Worm (Caenorhabditis elegans) whole organism, mixed stage, embryonic: ENCODE measurements around the gene F44E7.3.
A peak's percentile ranks its signal among the peaks of the same experiment; 100 is the strongest.

ENCODE experiments used
- M03D4.4 ChIP-seq: sonication (generic microtip); optimal IDR thresholded peaks from 2 replicates; lab custom pipeline; 2017; ENCODE audit warnings: mild to moderate bottlenecking, missing genetic modification characterization, missing compliant biosample characterization
- bed-3 ChIP-seq: fragments of 200-800 bp; sonication (Bioruptor generic); optimal IDR thresholded peaks from 3 replicates; lab custom pipeline; 2018; ENCODE audit warnings: mild to moderate bottlenecking, missing genetic modification characterization, moderate library complexity, missing compliant biosample characterization
- ceh-39 ChIP-seq: fragments of 150-350 bp; optimal IDR thresholded peaks from 2 replicates; lab custom pipeline; 2014; ENCODE audit warnings: missing biosample characterization, missing genetic modification characterization
- ceh-43 ChIP-seq: fragments of 200-800 bp; sonication (Bioruptor generic); optimal IDR thresholded peaks from 2 replicates; lab custom pipeline; 2018; ENCODE audit warnings: mild to moderate bottlenecking, missing genetic modification characterization, moderate library complexity, missing compliant biosample characterization
- ceh-83 ChIP-seq: fragments of 200-800 bp; sonication (Bioruptor generic); optimal IDR thresholded peaks from 2 replicates; lab custom pipeline; 2018; ENCODE audit warnings: mild to moderate bottlenecking, missing genetic modification characterization, missing compliant biosample characterization
- ces-1 ChIP-seq: fragments of 150-350 bp; optimal IDR thresholded peaks from 2 replicates; lab custom pipeline; 2014; ENCODE audit warnings: missing biosample characterization, missing genetic modification reagents, missing genetic modification characterization
- cnd-1 ChIP-seq: fragments of 200-800 bp; sonication (Bioruptor generic); optimal IDR thresholded peaks from 2 replicates; lab custom pipeline; 2018; ENCODE audit warnings: mild to moderate bottlenecking, missing genetic modification characterization, missing compliant biosample characterization
- drap-1 ChIP-seq: fragments of 200-800 bp; sonication (Bioruptor generic); optimal IDR thresholded peaks from 3 replicates; lab custom pipeline; 2018; ENCODE audit warnings: mild to moderate bottlenecking, missing genetic modification characterization, missing compliant biosample characterization
- elt-1 ChIP-seq: sonication (generic microtip); optimal IDR thresholded peaks from 2 replicates; lab custom pipeline; 2017; ENCODE audit warnings: missing genetic modification characterization, mild to moderate bottlenecking, missing compliant biosample characterization, antibody characterized with exemption, moderate library complexity, borderline replicate concordance; ENCODE audit not compliant: insufficient read depth
- elt-3 ChIP-seq: fragments of 150-350 bp; optimal IDR thresholded peaks from 2 replicates; lab custom pipeline; 2014; ENCODE audit warnings: missing biosample characterization, missing genetic modification characterization
- flh-1 ChIP-seq: fragments of 200-800 bp; sonication (Bioruptor generic); optimal IDR thresholded peaks from 2 replicates; lab custom pipeline; 2018; ENCODE audit warnings: mild to moderate bottlenecking, missing genetic modification characterization, moderate library complexity, missing compliant biosample characterization
- hlh-1 ChIP-seq: fragments of 150-350 bp; optimal IDR thresholded peaks from 2 replicates; lab custom pipeline; 2014; ENCODE audit warnings: missing biosample characterization, missing genetic modification reagents, missing genetic modification characterization
- lin-13 ChIP-seq: fragments of 150-350 bp; optimal IDR thresholded peaks from 2 replicates; lab custom pipeline; 2014; ENCODE audit warnings: missing biosample characterization, missing genetic modification characterization
- lin-32 ChIP-seq: fragments of 200-800 bp; sonication (Bioruptor generic); optimal IDR thresholded peaks from 2 replicates; lab custom pipeline; 2018; ENCODE audit warnings: mild to moderate bottlenecking, missing genetic modification characterization, missing compliant biosample characterization
- lsy-2 ChIP-seq: fragments of 150-350 bp; optimal IDR thresholded peaks from 2 replicates; lab custom pipeline; 2014; ENCODE audit warnings: missing biosample characterization, missing genetic modification characterization
- mab-5 ChIP-seq: fragments of 150-350 bp; optimal IDR thresholded peaks from 2 replicates; lab custom pipeline; 2014; ENCODE audit warnings: missing biosample characterization, missing genetic modification characterization
- mep-1 ChIP-seq: fragments of 150-350 bp; optimal IDR thresholded peaks from 2 replicates; lab custom pipeline; 2017; ENCODE audit warnings: missing biosample characterization, missing genetic modification reagents, missing genetic modification characterization, inconsistent platforms
- mls-2 ChIP-seq: sonication (generic microtip); optimal IDR thresholded peaks from 2 replicates; lab custom pipeline; 2016; ENCODE audit warnings: mild to moderate bottlenecking, missing genetic modification characterization, moderate library complexity, missing compliant biosample characterization
- nhr-12 ChIP-seq: fragments of 150-350 bp; optimal IDR thresholded peaks from 2 replicates; lab custom pipeline; 2014; ENCODE audit warnings: missing biosample characterization, missing genetic modification characterization
- nhr-2 ChIP-seq: fragments of 150-350 bp; optimal IDR thresholded peaks from 2 replicates; lab custom pipeline; 2014; ENCODE audit warnings: missing biosample characterization, missing genetic modification characterization
- nhr-237 ChIP-seq: fragments of 150-350 bp; optimal IDR thresholded peaks from 2 replicates; lab custom pipeline; 2014; ENCODE audit warnings: missing biosample characterization, missing genetic modification characterization
- nhr-28 ChIP-seq: fragments of 150-350 bp; optimal IDR thresholded peaks from 2 replicates; lab custom pipeline; 2014; ENCODE audit warnings: missing biosample characterization, missing genetic modification characterization
- nhr-76 ChIP-seq: sonication (generic microtip); optimal IDR thresholded peaks from 2 replicates; lab custom pipeline; 2017; ENCODE audit warnings: missing biosample characterization, missing genetic modification characterization
- pha-4 ChIP-seq: fragments of 150-350 bp; optimal IDR thresholded peaks from 2 replicates; lab custom pipeline; 2018; ENCODE audit warnings: missing biosample characterization, missing genetic modification reagents, missing genetic modification characterization
- sem-2 ChIP-seq: fragments of 200-800 bp; sonication (Bioruptor generic); optimal IDR thresholded peaks from 2 replicates; lab custom pipeline; 2018; ENCODE audit warnings: mild to moderate bottlenecking, missing genetic modification characterization, missing compliant biosample characterization
- snpc-4 ChIP-seq: fragments of 150-350 bp; optimal IDR thresholded peaks from 2 replicates; lab custom pipeline; 2014; ENCODE audit warnings: missing biosample characterization, missing genetic modification characterization
- sptf-1 ChIP-seq: sonication (generic microtip); optimal IDR thresholded peaks from 2 replicates; lab custom pipeline; 2017; ENCODE audit warnings: mild to moderate bottlenecking, missing genetic modification characterization, moderate library complexity, missing compliant biosample characterization
- tbx-8 ChIP-seq: fragments of 200-800 bp; sonication (Bioruptor generic); optimal IDR thresholded peaks from 2 replicates; lab custom pipeline; 2018; ENCODE audit warnings: mild to moderate bottlenecking, missing genetic modification characterization, moderate library complexity, missing compliant biosample characterization
- unc-120 ChIP-seq: sonication (generic microtip); optimal IDR thresholded peaks from 2 replicates; lab custom pipeline; 2017; ENCODE audit warnings: missing genetic modification characterization, missing compliant biosample characterization; ENCODE audit not compliant: poor library complexity, severe bottlenecking
- unc-39 ChIP-seq: fragments of 150-350 bp; optimal IDR thresholded peaks from 2 replicates; lab custom pipeline; 2014; ENCODE audit warnings: missing biosample characterization, missing genetic modification characterization
- unc-62 ChIP-seq: fragments of 150-350 bp; optimal IDR thresholded peaks from 2 replicates; lab custom pipeline; 2014; ENCODE audit warnings: missing biosample characterization, missing genetic modification reagents, missing genetic modification characterization
- zip-8 ChIP-seq: fragments of 150-350 bp; optimal IDR thresholded peaks from 2 replicates; lab custom pipeline; 2014; ENCODE audit warnings: missing biosample characterization, missing genetic modification characterization
- ztf-11 ChIP-seq: fragments of 150-350 bp; optimal IDR thresholded peaks from 2 replicates; lab custom pipeline; 2014; ENCODE audit warnings: missing biosample characterization, missing genetic modification characterization

The F44E7.3 gene

ce11 chrV:5798132-5798531 lies 26.4 kb downstream of the F44E7.3 start, which contains the start of gene nstp-3:
Gene nstp-3 (minus strand): TSS chrV:5798232.
- TF ChIP-seq M03D4.4 (tag; lab: Kevin White, UChicago) (no peak), cnd-1 (no peak), elt-1 (tag; lab: Kevin White, UChicago) (peak; percentile 9), ztf-11 (tag; lab: Kevin White, UChicago) (no peak)

ce11 chrV:5799373-5799772 lies 27.6 kb downstream of the F44E7.3 start, which contains the start of gene cyn-17:
Gene cyn-17 (plus strand): TSS chrV:5799673.
- TF ChIP-seq unc-120 (tag; lab: Kevin White, UChicago) (no peak), lsy-2 (tag; lab: Kevin White, UChicago) (no peak), nhr-76 (tag; lab: Kevin White, UChicago) (no peak), bed-3 (GFP tag; lab: Kevin White, UChicago) (no peak), mab-5 (tag; lab: Kevin White, UChicago) (no peak), lin-13 (tag; lab: Kevin White, UChicago) (no peak), elt-1 (tag; lab: Kevin White, UChicago) (no peak), tbx-8 (GFP tag; lab: Kevin White, UChicago) (no peak), cnd-1 (no peak), flh-1 (no peak), nhr-28 (tag; lab: Kevin White, UChicago) (no peak), nhr-237 (no peak), M03D4.4 (tag; lab: Kevin White, UChicago) (no peak), sptf-1 (no peak), unc-62 (GFP tag; lab: Kevin White, UChicago) (no peak), ces-1 (GFP tag; lab: Kevin White, UChicago) (no peak), sem-2 (no peak)

DNA sequence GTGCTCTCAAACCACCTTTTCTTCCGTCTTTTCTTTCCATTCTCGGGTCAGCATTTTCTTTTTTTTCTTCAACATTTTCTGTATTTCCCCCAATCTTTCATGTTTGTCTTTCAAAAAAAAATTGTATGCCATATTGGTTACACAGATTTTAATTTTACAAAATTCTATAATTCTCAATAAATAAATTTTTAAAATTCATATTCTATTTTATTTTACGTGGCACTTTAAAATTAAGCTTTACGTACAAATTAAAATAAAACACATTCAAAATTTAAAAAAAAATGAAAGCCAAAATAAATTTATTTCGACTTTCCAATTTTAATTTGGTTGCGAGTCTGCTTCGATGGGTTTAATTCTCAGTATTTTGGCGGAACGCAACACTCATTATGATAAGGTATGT lies 33.7 kb downstream of the F44E7.3 start, which contains the start of gene ZC250.5:
Gene ZC250.5 (plus strand): TSS at position 301 of the 400 bp plus-strand sequence.
- no peak for TF ChIP-seq zip-8 (tag; lab: Kevin White, UChicago)
- TF ChIP-seq nhr-28 (tag; lab: Kevin White, UChicago) = no peak
- no peak for TF ChIP-seq unc-120 (tag; lab: Kevin White, UChicago)
- no peak for TF ChIP-seq elt-1 (tag; lab: Kevin White, UChicago)
- TF ChIP-seq ztf-11 (tag; lab: Kevin White, UChicago) = no peak
- TF ChIP-seq hlh-1 = no peak
- no peak for TF ChIP-seq nhr-76 (tag; lab: Kevin White, UChicago)
- no peak for TF ChIP-seq ces-1 (GFP tag; lab: Kevin White, UChicago)
- no peak for TF ChIP-seq cnd-1
- TF ChIP-seq mep-1 (tag; lab: Kevin White, UChicago) = no peak
- no peak for TF ChIP-seq nhr-2 (tag; lab: Kevin White, UChicago)
- no peak for TF ChIP-seq pha-4
- TF ChIP-seq unc-62 (GFP tag; lab: Kevin White, UChicago) = no peak
- no peak for TF ChIP-seq tbx-8 (GFP tag; lab: Kevin White, UChicago)
- no peak for TF ChIP-seq ceh-83 (GFP tag; lab: Kevin White, UChicago)
- no peak for TF ChIP-seq elt-3

DNA sequence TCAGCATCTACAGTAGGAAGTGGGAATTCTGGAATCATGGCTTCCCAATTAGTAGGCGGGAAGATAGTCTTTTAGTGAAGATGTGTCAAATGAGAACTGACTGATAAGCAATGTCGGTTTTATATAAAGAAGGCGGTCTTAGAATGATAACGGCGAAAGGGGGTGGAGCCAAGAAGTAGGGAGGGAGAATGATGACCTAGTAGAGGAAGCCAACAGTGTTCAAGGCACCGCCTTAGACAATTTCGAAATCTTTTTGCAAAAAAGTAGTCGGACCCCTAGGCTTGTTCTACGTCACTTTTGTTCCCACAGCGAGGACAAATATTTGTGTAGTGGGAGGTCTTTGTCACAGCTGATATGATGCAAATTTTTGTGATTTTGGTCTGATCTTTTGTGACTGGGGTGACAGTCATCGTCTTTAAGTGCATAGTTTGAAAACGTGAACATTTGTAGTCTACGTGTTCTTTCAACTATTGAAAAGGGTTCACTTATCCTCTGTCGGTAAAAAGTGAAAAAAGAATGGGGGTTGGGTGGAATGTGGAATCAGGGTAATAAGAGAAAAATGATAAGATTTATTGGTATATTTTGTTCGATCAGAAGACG lies 41.4 kb downstream of the F44E7.3 start, which contains the start of gene ZC250.4:
Gene ZC250.4 (minus strand): TSS at position 78 of the 600 bp plus-strand sequence.
- TF ChIP-seq nhr-12 (tag; lab: Kevin White, UChicago) (no peak), M03D4.4 (tag; lab: Kevin White, UChicago) (no peak), unc-120 (tag; lab: Kevin White, UChicago) (no peak), lin-32 (GFP tag; lab: Kevin White, UChicago) (no peak), unc-39 (tag; lab: Kevin White, UChicago) (no peak), mls-2 (tag; lab: Kevin White, UChicago) (no peak), lin-13 (tag; lab: Kevin White, UChicago) (no peak), drap-1 (GFP tag; lab: Kevin White, UChicago) (no peak), tbx-8 (GFP tag; lab: Kevin White, UChicago) (no peak), lsy-2 (tag; lab: Kevin White, UChicago) (no peak), elt-3 (no peak), sptf-1 (no peak), elt-1 (tag; lab: Kevin White, UChicago) (no peak), mab-5 (tag; lab: Kevin White, UChicago) (no peak), zip-8 (tag; lab: Kevin White, UChicago) (no peak), ceh-43 (GFP tag; lab: Kevin White, UChicago) (no peak), ceh-39 (tag; lab: Kevin White, UChicago) (no peak), snpc-4 (no peak), sem-2 (no peak)
- TF ChIP-seq, all 35 proteins: peak for 0
